Worm (Caenorhabditis elegans): Measurements from ENCODE around the gene mut-14.

- TF ChIP-seq ama-1 (optimal IDR thresholded peaks at IDR 0.05) (no peak), tbx-11 (GFP tag; IDR thresholded peaks at IDR 0.05) (no peak), flt-1 (GFP tag; IDR thresholded peaks at IDR 0.05) (no peak), ceh-13 (GFP tag; optimal IDR thresholded peaks at IDR 0.05) (no peak), hmg-4 (GFP tag; optimal IDR thresholded peaks at IDR 0.05) (no peak)
These were observed 47.4 kb downstream of the mut-14 start, which contains the start of gene lrpc-1 for ce11 chrV:5613109-5613508.
